Worm (Caenorhabditis elegans): Measurements from ENCODE around the gene srh-237.

DNA sequence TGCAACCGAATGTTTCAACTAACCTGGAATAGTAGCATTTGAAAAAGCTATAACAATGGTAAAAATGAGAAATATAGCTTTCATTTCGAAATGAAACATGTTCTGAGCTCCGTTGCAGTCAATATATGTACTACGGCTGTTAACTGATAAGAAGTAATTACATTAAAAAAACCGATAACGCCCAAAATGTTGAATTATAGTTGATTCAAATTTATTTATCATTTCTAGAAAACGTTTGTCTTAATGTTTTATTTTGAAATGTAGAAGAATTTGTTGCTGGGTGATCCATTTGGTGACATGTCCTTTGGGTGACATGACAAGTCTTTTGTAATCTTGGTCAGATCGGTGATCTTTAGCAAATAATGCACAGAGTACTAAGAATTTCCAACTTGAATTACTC, 837 bp upstream of the srh-237 start, which contains the start of gene T05E12.6:
- TF ChIP-seq ZK546.5 (tag; optimal IDR thresholded peaks at IDR 0.05) (no peak), nhr-25 (tag; optimal IDR thresholded peaks at IDR 0.05) (no peak), lin-39 (tag; optimal IDR thresholded peaks at IDR 0.05) (no peak)

Data from whole organism, L3 larva.